Worm (Caenorhabditis elegans) whole organism, early embryonic: Measurements from ENCODE around the gene F19C6.4.

ENCODE experiments used
- B0310.2 ChIP-seq: sonication (generic microtip); optimal IDR thresholded peaks from 2 replicates; lab custom pipeline; 2016; ENCODE audit warnings: mild to moderate bottlenecking, missing genetic modification characterization, missing compliant biosample characterization
- F13C5.2 ChIP-seq: sonication (generic microtip); optimal IDR thresholded peaks from 2 replicates; lab custom pipeline; 2017; ENCODE audit warnings: mild to moderate bottlenecking, missing genetic modification characterization, inconsistent platforms, missing compliant biosample characterization
- aly-1 ChIP-seq: sonication (generic microtip); optimal IDR thresholded peaks from 2 replicates; lab custom pipeline; 2016; ENCODE audit warnings: missing genetic modification characterization, missing compliant biosample characterization
- ama-1 ChIP-seq: fragments of 150-350 bp; optimal IDR thresholded peaks from 2 replicates; lab custom pipeline; 2014
- ceh-13 ChIP-seq: fragments of 200-800 bp; sonication (Bioruptor generic); optimal IDR thresholded peaks from 2 replicates; lab custom pipeline; 2018; ENCODE audit warnings: mild to moderate bottlenecking, missing genetic modification characterization, missing compliant biosample characterization
- ceh-36 ChIP-seq: sonication (generic microtip); optimal IDR thresholded peaks from 2 replicates; lab custom pipeline; 2016; ENCODE audit warnings: missing genetic modification characterization, inconsistent platforms, missing compliant biosample characterization
- flt-1 ChIP-seq: fragments of 200-800 bp; sonication (Bioruptor generic); IDR thresholded peaks from 2 replicates; pipeline ENCODE4 v1.3.6; 2022; ENCODE audit warnings: missing genetic modification characterization, missing compliant biosample characterization
- hmg-4 ChIP-seq: fragments of 200-800 bp; sonication (Bioruptor generic); optimal IDR thresholded peaks from 2 replicates; lab custom pipeline; 2018; ENCODE audit warnings: mild to moderate bottlenecking, missing genetic modification characterization, missing compliant biosample characterization
- sea-1 ChIP-seq: fragments of 200-800 bp; sonication (Bioruptor generic); conservative IDR thresholded peaks from 2 replicates; pipeline ENCODE4 v1.3.6; 2022; ENCODE audit warnings: missing genetic modification characterization, missing compliant biosample characterization
- tra-4 ChIP-seq: sonication (generic microtip); optimal IDR thresholded peaks from 2 replicates; lab custom pipeline; 2017; ENCODE audit warnings: missing genetic modification characterization, missing compliant biosample characterization

- no peak for TF ChIP-seq tra-4
- no peak for TF ChIP-seq ceh-13 (GFP tag; lab: Kevin White, UChicago)
- no peak for TF ChIP-seq ama-1 (lab: Kevin White, UChicago)
- TF ChIP-seq B0310.2: no peak
- no peak for TF ChIP-seq ceh-36 (tag; lab: Kevin White, UChicago)
- no peak for TF ChIP-seq flt-1 (GFP tag; lab: Robert Waterston, UW)
- no peak for TF ChIP-seq sea-1 (GFP tag; lab: Robert Waterston, UW)
- no peak for TF ChIP-seq F13C5.2 (tag; lab: Kevin White, UChicago)
- no peak for TF ChIP-seq aly-1
- no peak for TF ChIP-seq hmg-4
Observed at ce11 chrX:10047325-10047724, 29.5 kb upstream of the F19C6.4 start, which contains the start of gene ZC374.2.
